Fruit fly (Drosophila melanogaster): ENCODE measurements around the gene cutlet.

cutlet gene

DNA sequence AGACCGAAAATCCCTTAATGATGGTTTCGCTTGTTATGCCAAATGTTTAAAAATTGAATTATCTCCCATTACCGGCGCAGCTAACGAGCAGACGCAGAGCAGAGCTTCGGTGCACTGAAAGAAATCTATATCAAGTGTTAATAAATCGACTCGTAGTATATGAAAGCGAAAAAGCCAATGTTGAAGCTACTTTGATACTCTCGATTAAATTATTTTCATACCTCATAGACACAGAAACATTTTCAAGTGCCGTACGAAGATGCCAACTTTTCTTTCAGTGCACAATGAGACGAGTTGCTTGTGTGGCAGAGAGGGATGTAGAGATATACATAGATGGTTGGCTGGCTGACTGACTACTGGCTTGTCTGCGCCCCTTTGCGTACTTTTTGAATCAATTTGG, 35.8 kb downstream of the cutlet start (continued):
- TF ChIP-seq trh (GFP tag; optimal IDR thresholded peaks at IDR 0.05) (no peak), salm (tag; optimal IDR thresholded peaks at IDR 0.05) (no peak), ara (GFP tag; IDR thresholded peaks at IDR 0.05) (peak; percentile 49; the same call in 1 of the 2 replicates), pho (GFP tag; optimal IDR thresholded peaks at IDR 0.05) (no peak), zen (tag; optimal IDR thresholded peaks at IDR 0.05) (peak; percentile 64), croc (GFP tag; conservative IDR thresholded peaks at IDR 0.05) (peak; percentile 59), CG12769 (tag; optimal IDR thresholded peaks at IDR 0.05) (no peak), ci (GFP tag; IDR thresholded peaks at IDR 0.05) (peak; percentile 69), CG42726 (GFP tag; IDR thresholded peaks at IDR 0.05; ENCODE audit: partially characterized antibody) (no peak), Xbp1 (GFP tag; optimal IDR thresholded peaks at IDR 0.05) (peak; percentile 38), Meics (GFP tag; optimal IDR thresholded peaks at IDR 0.05) (no peak), CG9609 (GFP tag; optimal IDR thresholded peaks at IDR 0.05) (no peak), NFAT (GFP tag; IDR thresholded peaks at IDR 0.05) (no peak), Camta (GFP tag; optimal IDR thresholded peaks at IDR 0.05) (no peak), sug (tag; optimal IDR thresholded peaks at IDR 0.05) (no peak), Lpt (GFP tag; optimal IDR thresholded peaks at IDR 0.05) (no peak), schlank (tag; optimal IDR thresholded peaks at IDR 0.05) (no peak), tna (GFP tag; IDR thresholded peaks at IDR 0.05; ENCODE audit: partially characterized antibody) (no peak), CG6689 (GFP tag; IDR thresholded peaks at IDR 0.05) (peak; percentile 42), CG31441 (GFP tag; IDR thresholded peaks at IDR 0.05) (peak; percentile 48; the same call in 1 of the 2 replicates), CG8765 (GFP tag; IDR thresholded peaks at IDR 0.05) (peak; percentile 55; the same call in 1 of the 2 replicates), E2f2 (GFP tag; IDR thresholded peaks at IDR 0.05) (0 out of 2 replicates have a peak, but pooled peaks have one; percentile 7), CG14441 (GFP tag; IDR thresholded peaks at IDR 0.05) (0 out of 2 replicates have a peak, but pooled peaks have one; percentile 20), ewg (GFP tag; optimal IDR thresholded peaks at IDR 0.05) (peak; percentile 6), Usf (GFP tag; optimal IDR thresholded peaks at IDR 0.05) (no peak), p53 (GFP tag; optimal IDR thresholded peaks at IDR 0.05) (no peak), CG14050 (GFP tag; IDR thresholded peaks at IDR 0.05) (no peak), tgo (GFP tag; IDR thresholded peaks at IDR 0.05) (no peak), CG9437 (GFP tag; optimal IDR thresholded peaks at IDR 0.05) (no peak), seq (GFP tag; IDR thresholded peaks at IDR 0.05) (no peak), CG12219 (GFP tag; optimal IDR thresholded peaks at IDR 0.05) (peak; percentile 26), CG10565 (GFP tag; optimal IDR thresholded peaks at IDR 0.05) (no peak), CG14860 (GFP tag; IDR thresholded peaks at IDR 0.05; ENCODE audit: partially characterized antibody) (no peak), CG31224 (GFP tag; IDR thresholded peaks at IDR 0.05) (no peak), CG18764 (GFP tag; optimal IDR thresholded peaks at IDR 0.05) (no peak), stwl (tag; optimal IDR thresholded peaks at IDR 0.05) (no peak), pfk (GFP tag; optimal IDR thresholded peaks at IDR 0.05) (no peak), CG10543 (GFP tag; optimal IDR thresholded peaks at IDR 0.05) (no peak), dmrt11E (tag; optimal IDR thresholded peaks at IDR 0.05) (peak; percentile 67), NK7.1 (GFP tag; optimal IDR thresholded peaks at IDR 0.05) (no peak), CG16863 (GFP tag; optimal IDR thresholded peaks at IDR 0.05) (peak; percentile 12), B-H1 (GFP tag; IDR thresholded peaks at IDR 0.05) (no peak), Rfx (GFP tag; IDR thresholded peaks at IDR 0.05) (no peak), her (GFP tag; optimal IDR thresholded peaks at IDR 0.05) (no peak), CG11085 (GFP tag; IDR thresholded peaks at IDR 0.05) (no peak), Atf6 (GFP tag; IDR thresholded peaks at IDR 0.05) (no peak), ase (GFP tag; IDR thresholded peaks at IDR 0.05) (0 out of 3 replicates have a peak, but pooled peaks have one; percentile 35), Ssrp (tag; optimal IDR thresholded peaks at IDR 0.05) (no peak), Hr51 (GFP tag; optimal IDR thresholded peaks at IDR 0.05) (no peak), row (GFP tag; IDR thresholded peaks at IDR 0.05) (peak; percentile 61; the same call in 2 of the 3 replicates), Hey (tag; optimal IDR thresholded peaks at IDR 0.05) (no peak), HmgZ (tag; optimal IDR thresholded peaks at IDR 0.05) (no peak)

Data from whole organism, embryonic.